Fruit fly (Drosophila melanogaster): ENCODE measurements around the gene glec.

DNA sequence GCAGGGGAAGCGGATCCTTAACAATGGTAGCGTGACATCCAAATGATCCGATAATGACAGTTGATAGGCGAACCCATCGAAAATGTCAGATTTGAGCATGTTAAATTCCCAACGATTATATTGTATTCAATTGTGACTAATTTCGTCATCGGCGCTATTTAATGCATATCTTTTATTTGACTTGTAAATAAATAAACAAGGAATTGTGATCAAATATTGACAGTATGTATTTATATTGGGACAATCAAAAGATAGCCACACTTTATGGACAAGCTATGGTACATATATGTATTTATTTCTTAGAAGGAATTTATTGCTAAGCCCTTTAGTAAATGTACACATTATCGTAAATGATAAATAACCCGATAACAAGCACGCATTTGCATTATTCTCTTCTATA lies 30.9 kb downstream of the glec start:
- no peak for TF ChIP-seq CG10543 (GFP tag; optimal IDR thresholded peaks at IDR 0.05)
- no peak for TF ChIP-seq CG17385 (GFP tag; optimal IDR thresholded peaks at IDR 0.05)
- no peak for TF ChIP-seq cato (GFP tag; optimal IDR thresholded peaks at IDR 0.05; ENCODE audit: borderline replicate concordance)
- TF ChIP-seq CG17802 (tag; optimal IDR thresholded peaks at IDR 0.05): no peak
- no peak for TF ChIP-seq sim (GFP tag; IDR thresholded peaks at IDR 0.05)
- TF ChIP-seq Xrp1 (GFP tag; IDR thresholded peaks at IDR 0.05): peak; percentile 67
- no peak for TF ChIP-seq scrt (GFP tag; optimal IDR thresholded peaks at IDR 0.05)
- no peak for TF ChIP-seq CG13775 (GFP tag; optimal IDR thresholded peaks at IDR 0.05)
- TF ChIP-seq CG8478 (optimal IDR thresholded peaks at IDR 0.05): no peak
- TF ChIP-seq CG7556 (GFP tag; optimal IDR thresholded peaks at IDR 0.05): no peak
- TF ChIP-seq zf30C (GFP tag; optimal IDR thresholded peaks at IDR 0.05): no peak
- TF ChIP-seq ato (GFP tag; IDR thresholded peaks at IDR 0.05; ENCODE audit: partially characterized antibody): no peak
- no peak for TF ChIP-seq crol (GFP tag; IDR thresholded peaks at IDR 0.05)
- TF ChIP-seq az2 (GFP tag; optimal IDR thresholded peaks at IDR 0.05): no peak
